Worm (Caenorhabditis elegans) whole organism, L1 larva: ENCODE measurements around the gene F10B5.3.

Source experiments
- C04F5.9 ChIP-seq: sonication (generic microtip); optimal IDR thresholded peaks from 2 replicates; lab custom pipeline; 2016; ENCODE audit warnings: missing genetic modification characterization, missing compliant biosample characterization
- C16A3.4 ChIP-seq: fragments of 150-350 bp; optimal IDR thresholded peaks from 2 replicates; lab custom pipeline; 2014; ENCODE audit warnings: missing biosample characterization, missing genetic modification characterization
- ama-1 ChIP-seq: fragments of 150-350 bp; optimal IDR thresholded peaks from 2 replicates; lab custom pipeline; 2014
- blmp-1 ChIP-seq: fragments of 150-350 bp; optimal IDR thresholded peaks from 2 replicates; lab custom pipeline; 2014; ENCODE audit warnings: missing biosample characterization, missing genetic modification characterization
- ceh-8 ChIP-seq: fragments of 200-800 bp; sonication (Bioruptor generic); optimal IDR thresholded peaks from 2 replicates; lab custom pipeline; 2018; ENCODE audit warnings: mild to moderate bottlenecking, missing genetic modification characterization, moderate library complexity, missing compliant biosample characterization
- ces-1 ChIP-seq: fragments of 150-350 bp; optimal IDR thresholded peaks from 2 replicates; lab custom pipeline; 2014; ENCODE audit warnings: missing biosample characterization, missing genetic modification reagents, missing genetic modification characterization
- dsc-1 ChIP-seq: sonication (generic microtip); optimal IDR thresholded peaks from 2 replicates; lab custom pipeline; 2016; ENCODE audit warnings: mild to moderate bottlenecking, missing genetic modification characterization, missing compliant biosample characterization
- efl-1 ChIP-seq, 4 experiments: fragments of 150-350 bp; optimal IDR thresholded peaks in 3 of 4; peaks in 1 of 4; 1 replicate in 1 of 4; 2 replicates in 3 of 4; lab custom pipeline; 2014; ENCODE audit warnings: missing biosample characterization in 2 of 4, missing genetic modification characterization in 2 of 4, missing genetic modification reagents in 2 of 4
- efl-3 ChIP-seq: fragments of 200-800 bp; sonication (Bioruptor generic); optimal IDR thresholded peaks from 2 replicates; lab custom pipeline; 2018; ENCODE audit warnings: mild to moderate bottlenecking, missing genetic modification characterization, missing compliant biosample characterization
- egl-13 ChIP-seq: sonication (generic microtip); optimal IDR thresholded peaks from 2 replicates; lab custom pipeline; 2016; ENCODE audit warnings: missing genotype, missing genetic modification reagents, missing genetic modification characterization, missing compliant biosample characterization
- egl-27 ChIP-seq, 2 experiments: fragments of 150-350 bp in 1 of 2; sonication (generic microtip); optimal IDR thresholded peaks; 3 replicates each; lab custom pipeline; 2017 to 2018; ENCODE audit warnings: missing biosample characterization in 2 of 2, missing genetic modification characterization in 2 of 2, missing genetic modification reagents in 2 of 2
- elt-2 ChIP-seq: sonication (generic microtip); optimal IDR thresholded peaks from 2 replicates; lab custom pipeline; 2016; ENCODE audit warnings: missing genetic modification characterization, mild to moderate bottlenecking, inconsistent platforms, missing compliant biosample characterization, missing genetic modification reagents
- elt-3 ChIP-seq, 6 experiments: fragments of 150-350 bp in 1 of 6; sonication (generic microtip); optimal IDR thresholded peaks; 2 replicates each; lab custom pipeline; 2017 to 2018; ENCODE audit warnings: missing biosample characterization in 6 of 6, missing genetic modification characterization in 6 of 6, inconsistent platforms in 1 of 6
- fkh-10 ChIP-seq: sonication (generic microtip); optimal IDR thresholded peaks from 2 replicates; lab custom pipeline; 2017; ENCODE audit warnings: missing biosample characterization, missing genetic modification reagents, missing genetic modification characterization
- fkh-8 ChIP-seq: sonication (generic microtip); optimal IDR thresholded peaks from 2 replicates; lab custom pipeline; 2016; ENCODE audit warnings: mild to moderate bottlenecking, missing genetic modification characterization, missing compliant biosample characterization
- fos-1 ChIP-seq: fragments of 150-350 bp; optimal IDR thresholded peaks from 2 replicates; lab custom pipeline; 2014; ENCODE audit warnings: missing biosample characterization, missing genetic modification characterization
- grh-1 ChIP-seq: fragments of 200-800 bp; sonication (Bioruptor generic); IDR thresholded peaks from 2 replicates; pipeline ENCODE4 v1.3.6; 2022; ENCODE audit warnings: missing genetic modification reagents, missing genetic modification characterization, missing compliant biosample characterization
- hlh-4 ChIP-seq: sonication (generic microtip); optimal IDR thresholded peaks from 2 replicates; lab custom pipeline; 2016; ENCODE audit warnings: mild to moderate bottlenecking, missing genetic modification characterization, missing compliant biosample characterization
- lin-13 ChIP-seq: fragments of 150-350 bp; optimal IDR thresholded peaks from 2 replicates; lab custom pipeline; 2014; ENCODE audit warnings: missing biosample characterization, missing genetic modification reagents, missing genetic modification characterization
- lin-35 ChIP-seq, 2 experiments: fragments of 150-350 bp; optimal IDR thresholded peaks; 2 replicates each; lab custom pipeline; 2014; ENCODE audit warnings: missing biosample characterization in 2 of 2, missing genetic modification characterization in 2 of 2, missing genetic modification reagents in 2 of 2
- lin-39 ChIP-seq: fragments of 150-350 bp; optimal IDR thresholded peaks from 2 replicates; lab custom pipeline; 2014; ENCODE audit warnings: missing biosample characterization, missing genetic modification reagents, missing genetic modification characterization
- mab-9 ChIP-seq: fragments of 200-800 bp; sonication (Bioruptor generic); IDR thresholded peaks from 2 replicates; pipeline ENCODE4 v1.3.6; 2022; ENCODE audit warnings: missing genetic modification reagents, missing genetic modification characterization, missing compliant biosample characterization
- mdl-1 ChIP-seq, 2 experiments: fragments of 150-350 bp; optimal IDR thresholded peaks; 2 replicates each; lab custom pipeline; 2014 to 2017; ENCODE audit warnings: missing biosample characterization in 2 of 2, missing genetic modification characterization in 2 of 2, inconsistent platforms in 1 of 2
- nhr-11 ChIP-seq: fragments of 150-350 bp; optimal IDR thresholded peaks from 2 replicates; lab custom pipeline; 2014; ENCODE audit warnings: missing biosample characterization, missing genetic modification characterization
- nhr-12 ChIP-seq: sonication (generic microtip); optimal IDR thresholded peaks from 2 replicates; lab custom pipeline; 2017; ENCODE audit warnings: missing biosample characterization, missing genetic modification characterization
- nhr-20 ChIP-seq: sonication (generic microtip); optimal IDR thresholded peaks from 2 replicates; lab custom pipeline; 2016; ENCODE audit warnings: mild to moderate bottlenecking, missing genetic modification characterization, missing compliant biosample characterization
- nhr-28 ChIP-seq: fragments of 150-350 bp; optimal IDR thresholded peaks from 2 replicates; lab custom pipeline; 2014; ENCODE audit warnings: missing biosample characterization, missing genetic modification characterization
- nhr-47 ChIP-seq: sonication (generic microtip); optimal IDR thresholded peaks from 2 replicates; lab custom pipeline; 2016; ENCODE audit warnings: mild to moderate bottlenecking, missing genetic modification characterization, moderate library complexity, missing compliant biosample characterization
- nhr-71 ChIP-seq: sonication (generic microtip); optimal IDR thresholded peaks from 2 replicates; lab custom pipeline; 2016; ENCODE audit warnings: mild to moderate bottlenecking, missing genetic modification characterization, moderate library complexity, missing compliant biosample characterization
- nhr-76 ChIP-seq: sonication (generic microtip); optimal IDR thresholded peaks from 2 replicates; lab custom pipeline; 2017; ENCODE audit warnings: missing biosample characterization, missing genetic modification characterization
- nhr-85 ChIP-seq: sonication (generic microtip); peaks from one replicate; lab custom pipeline; 2016; ENCODE audit warnings: missing genetic modification characterization, inconsistent platforms, missing compliant biosample characterization
- nhr-90 ChIP-seq: sonication (generic microtip); optimal IDR thresholded peaks from 2 replicates; lab custom pipeline; 2016; ENCODE audit warnings: mild to moderate bottlenecking, missing genetic modification characterization, missing compliant biosample characterization; ENCODE audit not compliant: poor library complexity
- pag-3 ChIP-seq: sonication (generic microtip); optimal IDR thresholded peaks from 2 replicates; lab custom pipeline; 2017; ENCODE audit warnings: missing genetic modification characterization, mild to moderate bottlenecking, missing compliant biosample characterization, antibody characterized with exemption, borderline replicate concordance; ENCODE audit not compliant: insufficient read depth
- rnt-1 ChIP-seq: sonication (generic microtip); optimal IDR thresholded peaks from 2 replicates; lab custom pipeline; 2016; ENCODE audit warnings: mild to moderate bottlenecking, missing genetic modification characterization, moderate library complexity, missing compliant biosample characterization
- skn-1 ChIP-seq: fragments of 150-350 bp; optimal IDR thresholded peaks from 2 replicates; lab custom pipeline; 2014; ENCODE audit warnings: missing biosample characterization, missing genetic modification characterization
- snpc-4 ChIP-seq: fragments of 150-350 bp; optimal IDR thresholded peaks from 2 replicates; lab custom pipeline; 2014; ENCODE audit warnings: missing biosample characterization, missing genetic modification characterization
- snu-23 ChIP-seq: sonication (generic microtip); optimal IDR thresholded peaks from 2 replicates; lab custom pipeline; 2016; ENCODE audit warnings: missing genetic modification characterization, missing compliant biosample characterization
- sox-4 ChIP-seq: sonication (generic microtip); optimal IDR thresholded peaks from 2 replicates; lab custom pipeline; 2016; ENCODE audit warnings: missing genetic modification characterization, missing compliant biosample characterization
- swsn-7 ChIP-seq: sonication (generic microtip); optimal IDR thresholded peaks from 2 replicates; lab custom pipeline; 2016; ENCODE audit warnings: missing genetic modification characterization, missing compliant biosample characterization
- tlp-1 ChIP-seq: fragments of 150-350 bp; optimal IDR thresholded peaks from 2 replicates; lab custom pipeline; 2014; ENCODE audit warnings: missing biosample characterization, missing genetic modification characterization
- unc-130 ChIP-seq: fragments of 150-350 bp; optimal IDR thresholded peaks from 2 replicates; lab custom pipeline; 2017; ENCODE audit warnings: missing biosample characterization, missing genetic modification characterization, inconsistent platforms
- xbp-1 ChIP-seq: sonication (generic microtip); optimal IDR thresholded peaks from 2 replicates; lab custom pipeline; 2016; ENCODE audit warnings: missing genetic modification characterization, missing compliant biosample characterization
- ztf-11 ChIP-seq, 2 experiments: sonication (generic microtip); optimal IDR thresholded peaks; 2 replicates each; lab custom pipeline; 2016 to 2017; ENCODE audit warnings: missing genetic modification characterization in 2 of 2, missing biosample characterization in 1 of 2, missing compliant biosample characterization in 1 of 2
- ztf-4 ChIP-seq: fragments of 150-350 bp; optimal IDR thresholded peaks from 2 replicates; lab custom pipeline; 2014; ENCODE audit warnings: missing biosample characterization, missing genetic modification characterization

F10B5.3 gene

ce11 chrII:8137379-8137778, 12.5 kb downstream of the F10B5.3 start (continued):
- TF ChIP-seq unc-130 (tag; lab: Kevin White, UChicago) (no peak), snu-23 (peak; percentile 42), C16A3.4 (no peak), hlh-4 (tag; lab: Kevin White, UChicago) (no peak), nhr-85 (tag; lab: Kevin White, UChicago) (peak; percentile 68), blmp-1 (tag; lab: Kevin White, UChicago) (no peak), lin-13 (peak; percentile 34)

- TF ChIP-seq elt-3 (tag; optimal IDR thresholded peaks at IDR 0.05; lab: Kevin White, UChicago): no peak
- TF ChIP-seq efl-1 (optimal IDR thresholded peaks at IDR 0.05; lab: Kevin White, UChicago): no peak
- peak in 1 of 2 experiments; percentile 11 for TF ChIP-seq efl-1 (GFP tag; optimal IDR thresholded peaks at IDR 0.05 in 1 of 2; lab: Kevin White, UChicago)
- TF ChIP-seq, all 84 proteins: peak for 1
Observed at ce11 chrII:8136818-8137217, 13.0 kb downstream of the F10B5.3 start, which contains the start of gene ctns-1. Gene ctns-1, minus strand, starts transcription at chrII:8136918.

- TF ChIP-seq tlp-1 (tag; lab: Kevin White, UChicago) (no peak), fos-1 (tag; lab: Kevin White, UChicago) (no peak), nhr-76 (tag; lab: Kevin White, UChicago) (no peak), elt-2 (tag; lab: Kevin White, UChicago) (no peak), ztf-11 (tag; optimal IDR thresholded peaks at IDR 0.05; lab: Kevin White, UChicago) (no peak), egl-27 (tag; optimal IDR thresholded peaks at IDR 0.05; lab: Kevin White, UChicago) (no peak), nhr-11 (tag; lab: Kevin White, UChicago) (no peak), sox-4 (tag; lab: Kevin White, UChicago) (no peak), lin-13 (no peak), efl-3 (GFP tag; lab: Kevin White, UChicago) (no peak), dsc-1 (tag; lab: Kevin White, UChicago) (no peak)
Observed at ce11 chrII:8135953-8136352, 13.9 kb downstream of the F10B5.3 start.

- peak; percentile 41 for TF ChIP-seq nhr-90 (tag; lab: Kevin White, UChicago)
- TF ChIP-seq nhr-47: peak; percentile 24
- peak; percentile 12 for TF ChIP-seq xbp-1
- TF ChIP-seq snpc-4 (tag; lab: Kevin White, UChicago): no peak
- TF ChIP-seq mdl-1 (tag; optimal IDR thresholded peaks at IDR 0.05; lab: Kevin White, UChicago): peak in 1 of 2 experiments; percentile 15
- peak; percentile 5 to 67 for TF ChIP-seq lin-35 (GFP tag; optimal IDR thresholded peaks at IDR 0.05; lab: Kevin White, UChicago)
- no peak for TF ChIP-seq rnt-1 (tag; lab: Kevin White, UChicago)
- TF ChIP-seq ceh-8 (GFP tag; lab: Kevin White, UChicago): peak; percentile 24
- TF ChIP-seq ama-1 (lab: Kevin White, UChicago): no peak
- TF ChIP-seq fkh-10 (GFP tag; lab: Kevin White, UChicago): no peak
- peak in 5 of 6 experiments; percentile 20 to 83 (median 53) for TF ChIP-seq elt-3 (tag; optimal IDR thresholded peaks at IDR 0.05; lab: Kevin White, UChicago)
- TF ChIP-seq C16A3.4: no peak
- TF ChIP-seq unc-130 (tag; lab: Kevin White, UChicago): peak; percentile 68
- TF ChIP-seq ztf-4 (tag; lab: Kevin White, UChicago): peak; percentile 48
- TF ChIP-seq lin-13: peak; percentile 63
- TF ChIP-seq grh-1 (GFP tag; lab: Robert Waterston, UW): peak; percentile 96
- no peak for TF ChIP-seq nhr-12 (tag; lab: Kevin White, UChicago)
- no peak for TF ChIP-seq C04F5.9
- peak; percentile 19 to 20 for TF ChIP-seq efl-1 (optimal IDR thresholded peaks at IDR 0.05; lab: Kevin White, UChicago)
- TF ChIP-seq efl-1 (GFP tag; optimal IDR thresholded peaks at IDR 0.05 in 1 of 2; lab: Kevin White, UChicago): peak in 1 of 2 experiments; percentile 61
- TF ChIP-seq fos-1 (tag; lab: Kevin White, UChicago): no peak
- TF ChIP-seq nhr-71 (tag; lab: Kevin White, UChicago): peak; percentile 71
- TF ChIP-seq snu-23: peak; percentile 73
- no peak for TF ChIP-seq pag-3
- TF ChIP-seq egl-13 (tag; lab: Kevin White, UChicago): peak; percentile 9
- no peak for TF ChIP-seq lin-39
- TF ChIP-seq ces-1 (GFP tag; lab: Kevin White, UChicago): no peak
- peak; percentile 42 for TF ChIP-seq swsn-7
- peak; percentile 82 for TF ChIP-seq blmp-1 (tag; lab: Kevin White, UChicago)
- TF ChIP-seq fkh-8 (tag; lab: Kevin White, UChicago): peak; percentile 79
- TF ChIP-seq skn-1: peak; percentile 2
- peak; percentile 69 for TF ChIP-seq nhr-20 (tag; lab: Kevin White, UChicago)
- no peak for TF ChIP-seq mab-9 (GFP tag; lab: Robert Waterston, UW)
- no peak for TF ChIP-seq nhr-28
Observed at ce11 chrII:8131413-8131966, 18.3 kb downstream of the F10B5.3 start.
